Worm (Caenorhabditis elegans): ENCODE results near the gene gldi-5.
"Not testable (repeated sequence)": the region's sequence is repeated elsewhere in the genome, so short reads cannot be mapped to it uniquely, and the experiment has no call there.

- TF ChIP-seq dve-1 (tag; optimal IDR thresholded peaks at IDR 0.05); unc-42 (tag; optimal IDR thresholded peaks at IDR 0.05); elt-2 (tag; optimal IDR thresholded peaks at IDR 0.05); hlh-8 (tag; optimal IDR thresholded peaks at IDR 0.05); unc-86 (tag; optimal IDR thresholded peaks at IDR 0.05); nhr-11 (tag; optimal IDR thresholded peaks at IDR 0.05); nfya-1 (tag; optimal IDR thresholded peaks at IDR 0.05); ttx-3 (tag; optimal IDR thresholded peaks at IDR 0.05); lim-6 (tag; optimal IDR thresholded peaks at IDR 0.05); mec-3 (tag; optimal IDR thresholded peaks at IDR 0.05; ENCODE audit: borderline replicate concordance); tbx-2 (tag; optimal IDR thresholded peaks at IDR 0.05); ceh-45 (GFP tag; IDR thresholded peaks at IDR 0.05); fkh-10 (GFP tag; optimal IDR thresholded peaks at IDR 0.05): not testable (repeated sequence)
Observed at ce11 chrIII:3695398-3695797, 30.9 kb downstream of the gldi-5 start.
